Worm (Caenorhabditis elegans) whole organism, young adult: ENCODE measurements around the gene fipr-17.

Source experiments
- F23B12.7 ChIP-seq: sonication (generic microtip); optimal IDR thresholded peaks from 2 replicates; lab custom pipeline; 2017; ENCODE audit warnings: missing genetic modification characterization, mild to moderate bottlenecking, missing compliant biosample characterization, antibody characterized with exemption, moderate library complexity; ENCODE audit not compliant: insufficient read depth
- F33H1.4 ChIP-seq: fragments of 200-800 bp; sonication (Bioruptor generic); IDR thresholded peaks from 2 replicates; pipeline ENCODE4 v1.3.6; 2022; ENCODE audit warnings: missing genetic modification reagents, missing genetic modification characterization, missing compliant biosample characterization
- F37B4.10 ChIP-seq: fragments of 200-800 bp; sonication (Bioruptor generic); IDR thresholded peaks from 2 replicates; pipeline ENCODE4 v1.3.6; 2022; ENCODE audit warnings: missing genetic modification characterization, missing compliant biosample characterization
- F49E8.2 ChIP-seq: sonication (generic microtip); optimal IDR thresholded peaks from 3 replicates; lab custom pipeline; 2017; ENCODE audit warnings: missing genetic modification characterization, mild to moderate bottlenecking, missing compliant biosample characterization, antibody characterized with exemption, moderate library complexity; ENCODE audit not compliant: insufficient read depth
- F52B5.7 ChIP-seq: sonication (generic microtip); optimal IDR thresholded peaks from 2 replicates; lab custom pipeline; 2016; ENCODE audit warnings: mild to moderate bottlenecking, missing genetic modification characterization, missing compliant biosample characterization
- F55B11.4 ChIP-seq: sonication (generic microtip); optimal IDR thresholded peaks from 2 replicates; lab custom pipeline; 2016; ENCODE audit warnings: missing compliant biosample characterization, missing genetic modification characterization, borderline replicate concordance; ENCODE audit not compliant: insufficient read depth
- K12H6.12 ChIP-seq: fragments of 200-800 bp; sonication (Bioruptor generic); optimal IDR thresholded peaks from 2 replicates; lab custom pipeline; 2018; ENCODE audit warnings: mild to moderate bottlenecking, missing genetic modification characterization, missing compliant biosample characterization
- Y53G8AR.9 ChIP-seq: fragments of 200-800 bp; sonication (Bioruptor generic); conservative IDR thresholded peaks from 2 replicates; pipeline ENCODE4 v1.3.6; 2022; ENCODE audit warnings: missing genetic modification reagents, missing genetic modification characterization, missing compliant biosample characterization
- Y67H2A.10 ChIP-seq: fragments of 200-800 bp; sonication (Bioruptor generic); conservative IDR thresholded peaks from 2 replicates; pipeline ENCODE4 v1.3.6; 2022; ENCODE audit warnings: missing genetic modification reagents, missing genetic modification characterization, missing compliant biosample characterization
- akir-1 ChIP-seq: fragments of 200-800 bp; sonication (Bioruptor generic); optimal IDR thresholded peaks from 2 replicates; lab custom pipeline; 2018; ENCODE audit warnings: mild to moderate bottlenecking, missing genetic modification characterization, moderate library complexity, missing compliant biosample characterization
- aptf-3 ChIP-seq: fragments of 200-800 bp; sonication (Bioruptor generic); IDR thresholded peaks from 2 replicates; pipeline ENCODE4 v1.3.6; 2022; ENCODE audit warnings: missing genetic modification characterization, missing compliant biosample characterization
- attf-5 ChIP-seq: fragments of 200-800 bp; sonication (Bioruptor generic); optimal IDR thresholded peaks from 2 replicates; lab custom pipeline; 2018; ENCODE audit warnings: mild to moderate bottlenecking, missing genetic modification characterization, missing compliant biosample characterization
- attf-6 ChIP-seq: fragments of 200-800 bp; sonication (Bioruptor generic); IDR thresholded peaks from 2 replicates; pipeline ENCODE4 v1.3.6; 2022; ENCODE audit warnings: missing genetic modification reagents, missing genetic modification characterization, missing compliant biosample characterization
- bed-1 ChIP-seq: fragments of 200-800 bp; sonication (Bioruptor generic); IDR thresholded peaks from 2 replicates; pipeline ENCODE4 v1.3.6; 2022; ENCODE audit warnings: missing genetic modification reagents, missing genetic modification characterization, missing compliant biosample characterization
- cebp-1 ChIP-seq, 2 experiments: fragments of 200-800 bp in 1 of 2; sonication (Bioruptor generic) in 1 of 2; sonication (generic microtip) in 1 of 2; IDR thresholded peaks in 1 of 2; optimal IDR thresholded peaks in 1 of 2; 2 replicates each; pipeline versions ENCODE4 v1.3.6 to Lab custom; 2017 to 2022; ENCODE audit warnings: missing compliant biosample characterization in 2 of 2, missing genetic modification characterization in 2 of 2, mild to moderate bottlenecking in 1 of 2, missing genetic modification reagents in 1 of 2, moderate library complexity in 1 of 2
- ceh-100 ChIP-seq: fragments of 200-800 bp; sonication (Bioruptor generic); IDR thresholded peaks from 2 replicates; pipeline ENCODE4 v1.3.6; 2022; ENCODE audit warnings: missing genetic modification reagents, missing genetic modification characterization, missing compliant biosample characterization
- ceh-58 ChIP-seq: fragments of 200-800 bp; sonication (Bioruptor generic); IDR thresholded peaks from 2 replicates; pipeline ENCODE4 v1.3.6; 2022; ENCODE audit warnings: missing genetic modification characterization, missing compliant biosample characterization
- ceh-91 ChIP-seq: fragments of 200-800 bp; sonication (Bioruptor generic); IDR thresholded peaks from 2 replicates; pipeline ENCODE4 v1.3.6; 2022; ENCODE audit warnings: missing genetic modification reagents, missing genetic modification characterization, missing compliant biosample characterization
- dox-1 ChIP-seq: fragments of 200-800 bp; sonication (Bioruptor generic); IDR thresholded peaks from 2 replicates; pipeline ENCODE4 v1.3.6; 2022; ENCODE audit warnings: missing genetic modification reagents, missing genetic modification characterization, missing compliant biosample characterization
- dpl-1 ChIP-seq: fragments of 150-350 bp; optimal IDR thresholded peaks from 2 replicates; lab custom pipeline; 2014; ENCODE audit warnings: missing biosample characterization, missing genetic modification reagents, missing genetic modification characterization
- egrh-3 ChIP-seq: fragments of 200-800 bp; sonication (Bioruptor generic); IDR thresholded peaks from 2 replicates; pipeline ENCODE4 v1.3.6; 2022; ENCODE audit warnings: missing genetic modification reagents, missing genetic modification characterization, missing compliant biosample characterization
- fkh-3 ChIP-seq: sonication (generic microtip); optimal IDR thresholded peaks from 2 replicates; lab custom pipeline; 2016; ENCODE audit warnings: mild to moderate bottlenecking, missing genetic modification characterization, missing compliant biosample characterization
- hlh-12 ChIP-seq: sonication (generic microtip); optimal IDR thresholded peaks from 2 replicates; lab custom pipeline; 2016; ENCODE audit warnings: missing genetic modification characterization, missing compliant biosample characterization
- hmg-1.2 ChIP-seq: fragments of 200-800 bp; sonication (Bioruptor generic); IDR thresholded peaks from 2 replicates; pipeline ENCODE4 v1.3.6; 2022; ENCODE audit warnings: missing genetic modification reagents, missing genetic modification characterization, missing compliant biosample characterization
- let-607 ChIP-seq, 2 experiments: fragments of 200-800 bp in 1 of 2; sonication (Bioruptor generic) in 1 of 2; sonication (generic microtip) in 1 of 2; optimal IDR thresholded peaks; 2 replicates each; lab custom pipeline; 2016 to 2018; ENCODE audit warnings: mild to moderate bottlenecking in 2 of 2, missing compliant biosample characterization in 2 of 2, missing genetic modification characterization in 2 of 2, moderate library complexity in 2 of 2, missing genotype in 1 of 2
- lin-35 ChIP-seq, 3 experiments: fragments of 150-350 bp in 2 of 3; sonication (generic microtip) in 1 of 3; optimal IDR thresholded peaks; 2 replicates each; lab custom pipeline; 2014 to 2018; ENCODE audit warnings: missing biosample characterization in 3 of 3, missing genetic modification characterization in 3 of 3, missing genetic modification reagents in 3 of 3
- lin-40 ChIP-seq: sonication (generic microtip); optimal IDR thresholded peaks from 2 replicates; lab custom pipeline; 2016; ENCODE audit warnings: missing genetic modification characterization, mild to moderate bottlenecking, missing compliant biosample characterization, missing genotype, missing genetic modification reagents
- lin-54 ChIP-seq: fragments of 200-800 bp; sonication (Bioruptor generic); optimal IDR thresholded peaks from 2 replicates; lab custom pipeline; 2018; ENCODE audit warnings: mild to moderate bottlenecking, missing genetic modification characterization, missing compliant biosample characterization
- nfya-1 ChIP-seq: sonication (generic microtip); optimal IDR thresholded peaks from 2 replicates; lab custom pipeline; 2017; ENCODE audit warnings: antibody characterized with exemption, missing compliant biosample characterization, missing genetic modification characterization, borderline replicate concordance; ENCODE audit not compliant: insufficient read depth
- nhr-179 ChIP-seq: sonication (generic microtip); optimal IDR thresholded peaks from 2 replicates; lab custom pipeline; 2016; ENCODE audit warnings: mild to moderate bottlenecking, missing genetic modification characterization, missing compliant biosample characterization
- nhr-27 ChIP-seq: fragments of 200-800 bp; sonication (Bioruptor generic); optimal IDR thresholded peaks from 2 replicates; lab custom pipeline; 2018; ENCODE audit warnings: mild to moderate bottlenecking, missing genetic modification characterization, moderate library complexity, missing compliant biosample characterization
- nhr-80 ChIP-seq: sonication (generic microtip); optimal IDR thresholded peaks from 2 replicates; lab custom pipeline; 2016; ENCODE audit warnings: missing genetic modification characterization, missing compliant biosample characterization
- nhr-90 ChIP-seq: sonication (generic microtip); optimal IDR thresholded peaks from 2 replicates; lab custom pipeline; 2016; ENCODE audit warnings: missing genotype, mild to moderate bottlenecking, missing genetic modification characterization, missing compliant biosample characterization
- pbrm-1 ChIP-seq: fragments of 200-800 bp; sonication (Bioruptor generic); IDR thresholded peaks from 2 replicates; pipeline ENCODE4 v1.3.6; 2022; ENCODE audit warnings: missing genetic modification reagents, missing genetic modification characterization, missing compliant biosample characterization
- sdz-38 ChIP-seq: sonication (generic microtip); optimal IDR thresholded peaks from 2 replicates; lab custom pipeline; 2016; ENCODE audit warnings: missing genotype, missing genetic modification characterization, missing compliant biosample characterization
- sea-2 ChIP-seq: fragments of 200-800 bp; sonication (Bioruptor generic); IDR thresholded peaks from 2 replicates; pipeline ENCODE4 v1.3.6; 2022; ENCODE audit warnings: missing genetic modification characterization, missing compliant biosample characterization
- snpc-1.3 ChIP-seq: sonication (generic microtip); optimal IDR thresholded peaks from 2 replicates; lab custom pipeline; 2017; ENCODE audit warnings: missing genetic modification characterization, mild to moderate bottlenecking, missing compliant biosample characterization, antibody characterized with exemption, moderate library complexity, missing genotype, missing genetic modification reagents; ENCODE audit not compliant: insufficient read depth
- snpc-3.4 ChIP-seq: sonication (generic microtip); optimal IDR thresholded peaks from 2 replicates; lab custom pipeline; 2017; ENCODE audit warnings: missing genetic modification characterization, mild to moderate bottlenecking, missing compliant biosample characterization, antibody characterized with exemption, moderate library complexity, missing genotype, missing genetic modification reagents
- tbp1 ChIP-seq: fragments of 200-800 bp; sonication (Bioruptor generic); optimal IDR thresholded peaks from 2 replicates; lab custom pipeline; 2018; ENCODE audit warnings: mild to moderate bottlenecking, missing genetic modification characterization, missing compliant biosample characterization
- xnd-1 ChIP-seq: sonication (generic microtip); optimal IDR thresholded peaks from 2 replicates; lab custom pipeline; 2016; ENCODE audit warnings: missing genotype, missing genetic modification reagents, missing genetic modification characterization, missing compliant biosample characterization
- zim-3 ChIP-seq: sonication (generic microtip); optimal IDR thresholded peaks from 2 replicates; lab custom pipeline; 2017; ENCODE audit warnings: mild to moderate bottlenecking, missing genetic modification characterization, moderate library complexity, missing compliant biosample characterization
- ztf-18 ChIP-seq: sonication (generic microtip); optimal IDR thresholded peaks from 2 replicates; lab custom pipeline; 2016; ENCODE audit warnings: missing genotype, mild to moderate bottlenecking, missing genetic modification characterization, missing compliant biosample characterization
- ztf-26 ChIP-seq: sonication (generic microtip); optimal IDR thresholded peaks from 2 replicates; lab custom pipeline; 2017; ENCODE audit warnings: missing genetic modification characterization, missing compliant biosample characterization
- ztf-3 ChIP-seq: fragments of 200-800 bp; sonication (Bioruptor generic); optimal IDR thresholded peaks from 2 replicates; lab custom pipeline; 2018; ENCODE audit warnings: mild to moderate bottlenecking, missing genetic modification characterization, missing compliant biosample characterization

Gene fipr-17

ce11 chrIII:11007552-11008272 is at the start of gene fipr-17, which contains the start of gene Y48A6B.3 (continued):
- TF ChIP-seq tbp1 (GFP tag; lab: Kevin White, UChicago) (peak; percentile 65), xnd-1 (tag; lab: Kevin White, UChicago) (peak; percentile 35), F33H1.4 (peak; percentile 76), F23B12.7 (tag; lab: Kevin White, UChicago) (peak; percentile 93), nfya-1 (tag; lab: Kevin White, UChicago) (no peak), attf-6 (GFP tag; lab: Robert Waterston, UW) (0 out of 2 replicates have a peak, but pooled peaks have one; percentile 16), lin-54 (GFP tag; lab: Kevin White, UChicago) (peak; percentile 98), Y67H2A.10 (no peak), nhr-179 (tag; lab: Kevin White, UChicago) (no peak), F55B11.4 (no peak), lin-40 (tag; lab: Kevin White, UChicago) (peak; percentile 41), sea-2 (GFP tag; lab: Robert Waterston, UW) (no peak), pbrm-1 (GFP tag; lab: Robert Waterston, UW) (peak; percentile 46; the same call in 1 of the 2 replicates), lin-35 (GFP tag; optimal IDR thresholded peaks at IDR 0.05; lab: Kevin White, UChicago) (peak; percentile 37 to 96 (median 70)), ztf-3 (GFP tag; lab: Kevin White, UChicago) (no peak), ceh-58 (GFP tag; lab: Robert Waterston, UW) (no peak), hmg-1.2 (GFP tag; lab: Robert Waterston, UW) (peak; percentile 67), egrh-3 (GFP tag; lab: Robert Waterston, UW) (0 out of 2 replicates have a peak, but pooled peaks have one; percentile 25), dpl-1 (GFP tag; lab: Kevin White, UChicago) (peak; percentile 91), akir-1 (GFP tag; lab: Kevin White, UChicago) (no peak), F49E8.2 (tag; lab: Kevin White, UChicago) (peak; percentile 69), F37B4.10 (GFP tag; lab: Robert Waterston, UW) (no peak), zim-3 (tag; lab: Kevin White, UChicago) (no peak), nhr-80 (tag; lab: Kevin White, UChicago) (no peak), cebp-1 (GFP tag; IDR thresholded peaks at IDR 0.05; lab: Robert Waterston, UW) (no peak), cebp-1 (tag; optimal IDR thresholded peaks at IDR 0.05; lab: Kevin White, UChicago) (peak; percentile 62), ceh-100 (peak; percentile 82), ceh-91 (GFP tag; lab: Robert Waterston, UW) (peak; percentile 42; the same call in 1 of the 2 replicates), snpc-3.4 (tag; lab: Kevin White, UChicago) (peak; percentile 69), Y53G8AR.9 (GFP tag; lab: Robert Waterston, UW) (peak; percentile 50; the same call in 1 of the 2 replicates), aptf-3 (GFP tag; lab: Robert Waterston, UW) (no peak)

DNA sequence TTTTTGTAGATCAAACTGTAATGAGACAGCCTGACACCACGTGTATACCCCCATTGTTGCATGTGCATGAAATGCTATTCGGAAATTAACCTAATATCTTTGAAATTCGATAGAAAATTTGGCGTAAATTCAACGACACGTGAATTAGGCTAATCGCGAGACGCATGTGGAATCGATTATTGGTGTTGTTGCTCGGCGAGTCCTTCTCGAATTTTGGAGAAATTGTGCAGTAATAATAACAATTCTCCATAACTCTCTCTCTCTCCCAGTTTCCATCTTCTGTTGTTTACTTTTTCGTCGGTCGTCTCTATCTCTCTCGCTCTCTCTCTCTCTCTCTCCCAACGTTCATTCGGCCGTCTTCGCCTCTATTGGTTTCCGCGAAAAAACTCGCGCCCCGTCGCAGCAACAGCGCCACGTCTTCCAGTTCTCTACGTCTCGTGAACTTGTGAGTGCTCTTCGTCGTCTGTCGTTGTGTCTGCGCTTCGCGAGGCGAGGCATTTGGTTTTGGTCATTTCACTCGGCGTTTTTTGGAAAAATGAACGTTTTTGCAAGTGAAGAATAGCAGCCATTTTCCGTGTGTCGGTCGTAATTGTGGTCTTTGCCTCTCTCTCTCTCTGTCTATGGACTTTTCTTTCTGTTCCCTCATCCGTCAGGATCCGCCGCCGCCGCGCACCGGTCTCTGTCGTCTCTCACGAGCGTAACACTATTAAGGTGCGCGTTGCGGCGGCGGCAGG is 47.3 kb upstream of the fipr-17 start:
- TF ChIP-seq lin-54 (GFP tag; lab: Kevin White, UChicago) (peak; percentile 3), let-607 (tag; optimal IDR thresholded peaks at IDR 0.05; lab: Kevin White, UChicago) (peak in 1 of 2 experiments; percentile 52), snpc-1.3 (no peak), hlh-12 (no peak), attf-5 (GFP tag; lab: Kevin White, UChicago) (peak; percentile 80), nhr-27 (no peak), F52B5.7 (tag; lab: Kevin White, UChicago) (no peak), nhr-90 (tag; lab: Kevin White, UChicago) (no peak), lin-40 (tag; lab: Kevin White, UChicago) (peak; percentile 68), Y67H2A.10 (no peak), K12H6.12 (tag; lab: Kevin White, UChicago) (peak; percentile 76), fkh-3 (tag; lab: Kevin White, UChicago) (no peak), bed-1 (GFP tag; lab: Robert Waterston, UW) (no peak), ztf-18 (tag; lab: Kevin White, UChicago) (peak; percentile 36), ztf-26 (tag; lab: Kevin White, UChicago) (peak; percentile 40), sdz-38 (no peak), dox-1 (GFP tag; lab: Robert Waterston, UW) (peak; percentile 75)
